Fruit fly (Drosophila melanogaster): ENCODE results near the gene CG33644.

CG33644 gene

DNA sequence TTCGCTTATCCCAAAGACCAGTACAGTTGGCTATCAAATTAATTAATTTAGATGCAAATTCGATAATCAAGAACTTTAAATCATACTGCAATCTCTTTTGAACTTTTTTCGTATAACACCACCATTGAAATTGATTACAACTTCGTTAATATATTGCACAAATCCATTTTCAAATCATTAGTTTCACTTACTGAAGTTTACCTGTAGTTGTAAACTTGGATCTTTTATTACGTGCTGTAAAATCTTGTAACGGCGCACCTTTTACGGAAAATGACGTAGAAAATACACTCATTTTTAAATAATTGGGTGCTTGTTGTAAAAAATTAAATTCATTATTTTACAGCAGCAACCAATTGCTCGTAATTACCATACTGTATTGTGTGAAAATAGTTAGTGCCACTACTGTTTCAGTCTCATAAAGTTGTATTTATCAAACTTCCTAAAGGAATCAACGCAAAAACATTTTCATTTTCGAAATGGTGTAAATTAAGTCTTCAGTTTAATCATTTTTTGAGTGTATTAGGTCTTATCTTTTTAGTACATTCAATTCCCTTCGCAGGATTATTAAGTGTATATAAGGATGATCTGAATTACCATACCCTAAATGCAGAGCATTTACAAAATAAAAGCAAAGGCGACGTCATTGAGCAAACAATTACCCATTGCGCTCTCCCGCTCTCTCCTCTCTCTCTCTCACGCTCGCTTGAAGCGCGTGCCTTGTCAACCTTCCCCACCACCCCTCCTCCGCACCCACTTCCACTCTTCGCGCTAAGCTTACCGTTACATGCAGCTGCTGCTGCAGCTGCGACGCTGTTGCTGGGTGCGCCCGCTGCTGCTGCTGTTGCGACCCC lies 19.5 kb upstream of the CG33644 start (continued):
- peak; percentile 56; the same call in 2 of the 3 replicates for TF ChIP-seq CG6175 (GFP tag; IDR thresholded peaks at IDR 0.05)
- peak in 1 of 2 experiments; percentile 58 for TF ChIP-seq eve (GFP tag; optimal IDR thresholded peaks at IDR 0.05)
- no peak for TF ChIP-seq CG8290 (GFP tag; optimal IDR thresholded peaks at IDR 0.05)
- TF ChIP-seq CG8290 (tag; optimal IDR thresholded peaks at IDR 0.05): peak in 1 of 2 experiments; percentile 72
- no peak for TF ChIP-seq Hr78 (GFP tag; optimal IDR thresholded peaks at IDR 0.05)
- peak; percentile 46 for TF ChIP-seq CG10366 (GFP tag; IDR thresholded peaks at IDR 0.05)
- TF ChIP-seq Pdp1 (GFP tag; optimal IDR thresholded peaks at IDR 0.05): peak; percentile 19 to 41
- peak; percentile 44 for TF ChIP-seq CG13624 (GFP tag; optimal IDR thresholded peaks at IDR 0.05)
- TF ChIP-seq CG17359 (tag; optimal IDR thresholded peaks at IDR 0.05): peak; percentile 28
- TF ChIP-seq crol (GFP tag; IDR thresholded peaks at IDR 0.05): peak; percentile 99
- peak; percentile 22 for TF ChIP-seq Dip3 (GFP tag; optimal IDR thresholded peaks at IDR 0.05)
- TF ChIP-seq Dad (GFP tag; optimal IDR thresholded peaks at IDR 0.05): no peak
- no peak for TF ChIP-seq CG7786 (GFP tag; optimal IDR thresholded peaks at IDR 0.05)
- TF ChIP-seq Antp (GFP tag; optimal IDR thresholded peaks at IDR 0.05): peak; percentile 10
- TF ChIP-seq CG11723 (GFP tag; optimal IDR thresholded peaks at IDR 0.05): no peak
- no peak for TF ChIP-seq CG8388 (GFP tag; optimal IDR thresholded peaks at IDR 0.05)
- peak; percentile 87 for TF ChIP-seq yki (optimal IDR thresholded peaks at IDR 0.05)
- TF ChIP-seq CG13296 (GFP tag; optimal IDR thresholded peaks at IDR 0.05): no peak
- TF ChIP-seq zfh2 (GFP tag; optimal IDR thresholded peaks at IDR 0.05): no peak
- peak; percentile 51; the same call in 1 of the 2 replicates for TF ChIP-seq lmd (GFP tag; IDR thresholded peaks at IDR 0.05)
- TF ChIP-seq CG12942 (GFP tag; optimal IDR thresholded peaks at IDR 0.05): peak; percentile 5
- peak; percentile 18 for TF ChIP-seq CG1832 (GFP tag; optimal IDR thresholded peaks at IDR 0.05)
- TF ChIP-seq CG12391 (tag; optimal IDR thresholded peaks at IDR 0.05): peak; percentile 41
- peak in 1 of 2 experiments; percentile 17 for TF ChIP-seq dpn (GFP tag; optimal IDR thresholded peaks at IDR 0.05)
- peak; percentile 35 for TF ChIP-seq lab (GFP tag; optimal IDR thresholded peaks at IDR 0.05)
- no peak for TF ChIP-seq Mes4 (GFP tag; optimal IDR thresholded peaks at IDR 0.05)
- TF ChIP-seq unpg (GFP tag; optimal IDR thresholded peaks at IDR 0.05): peak; percentile 46
- peak; percentile 54 for TF ChIP-seq sob (GFP tag; IDR thresholded peaks at IDR 0.05)
- peak; percentile 60; the same call in 1 of the 3 replicates for TF ChIP-seq CG2889 (GFP tag; IDR thresholded peaks at IDR 0.05)
- peak; percentile 65 for TF ChIP-seq CG11504 (tag; optimal IDR thresholded peaks at IDR 0.05)
- TF ChIP-seq ase (GFP tag; IDR thresholded peaks at IDR 0.05): peak; percentile 23; the same call in 1 of the 3 replicates
- peak in 1 of 2 experiments; percentile 66 for TF ChIP-seq Hr51 (GFP tag; optimal IDR thresholded peaks at IDR 0.05)
- 0 out of 3 replicates have a peak, but pooled peaks have one; percentile 6 for TF ChIP-seq zen2 (GFP tag; IDR thresholded peaks at IDR 0.05; ENCODE audit: partially characterized antibody)
- TF ChIP-seq CG2120 (GFP tag; optimal IDR thresholded peaks at IDR 0.05): peak; percentile 52
- TF ChIP-seq gcm2 (GFP tag; optimal IDR thresholded peaks at IDR 0.05): no peak
- peak; percentile 40 for TF ChIP-seq CG12659 (GFP tag; optimal IDR thresholded peaks at IDR 0.05)

DNA sequence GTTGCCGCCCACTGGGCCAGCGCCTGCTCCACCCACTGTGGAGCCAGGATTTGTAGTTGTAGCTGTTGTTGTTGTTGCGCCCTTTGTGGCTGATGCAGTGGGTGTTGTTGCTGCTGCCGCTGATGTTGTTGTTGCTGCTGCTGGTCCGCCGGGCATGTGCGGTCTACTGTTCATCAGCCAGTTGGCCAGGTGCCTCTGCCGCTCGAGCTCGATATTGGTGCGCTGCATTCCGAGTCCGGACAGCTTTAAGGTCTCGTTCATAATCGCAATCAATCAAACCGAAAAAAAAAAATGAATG lies 18.9 kb upstream of the CG33644 start:
- TF ChIP-seq fru (optimal IDR thresholded peaks at IDR 0.05) (no peak), CG18262 (tag; optimal IDR thresholded peaks at IDR 0.05) (no peak), CG7357 (GFP tag; IDR thresholded peaks at IDR 0.05) (no peak), knrl (GFP tag; IDR thresholded peaks at IDR 0.05; ENCODE audit: partially characterized antibody) (0 out of 3 replicates have a peak, but pooled peaks have one; percentile 7), CG16815 (GFP tag; optimal IDR thresholded peaks at IDR 0.05) (no peak), CG4360 (GFP tag; IDR thresholded peaks at IDR 0.05) (peak; percentile 95), Poxn (GFP tag; IDR thresholded peaks at IDR 0.05) (no peak), fd102C (GFP tag; optimal IDR thresholded peaks at IDR 0.05) (no peak), lola (GFP tag; optimal IDR thresholded peaks at IDR 0.05) (no peak), CG6813 (GFP tag; optimal IDR thresholded peaks at IDR 0.05) (no peak), gsb (GFP tag; IDR thresholded peaks at IDR 0.05) (no peak), NfI (GFP tag; optimal IDR thresholded peaks at IDR 0.05) (no peak), CG13424 (tag; optimal IDR thresholded peaks at IDR 0.05) (no peak), Dll (GFP tag; IDR thresholded peaks at IDR 0.05; ENCODE audit: partially characterized antibody) (0 out of 4 replicates have a peak, but pooled peaks have one; percentile 49), unc-4 (GFP tag; IDR thresholded peaks at IDR 0.05; ENCODE audit: partially characterized antibody) (0 out of 2 replicates have a peak, but pooled peaks have one; percentile 12)

Measured in whole organism, embryonic.